Worm (Caenorhabditis elegans) whole organism, late embryonic: Measurements from ENCODE around the gene fbxa-199.

ENCODE experiments used
- ama-1 ChIP-seq: fragments of 150-350 bp; optimal IDR thresholded peaks from 2 replicates; lab custom pipeline; 2014
- ceh-22 ChIP-seq: sonication (generic microtip); optimal IDR thresholded peaks from 2 replicates; lab custom pipeline; 2017; ENCODE audit warnings: missing biosample characterization, missing genetic modification characterization
- ceh-48 ChIP-seq: sonication (generic microtip); optimal IDR thresholded peaks from 2 replicates; lab custom pipeline; 2016; ENCODE audit warnings: missing genetic modification characterization, inconsistent platforms, missing compliant biosample characterization
- elt-2 ChIP-seq: sonication (generic microtip); optimal IDR thresholded peaks from 2 replicates; lab custom pipeline; 2016; ENCODE audit warnings: missing genetic modification reagents, missing genetic modification characterization, missing compliant biosample characterization
- ets-4 ChIP-seq: sonication (generic microtip); optimal IDR thresholded peaks from 2 replicates; lab custom pipeline; 2016; ENCODE audit warnings: missing genetic modification characterization, missing compliant biosample characterization
- mec-3 ChIP-seq: sonication (generic microtip); optimal IDR thresholded peaks from 2 replicates; lab custom pipeline; 2016; ENCODE audit warnings: borderline replicate concordance, missing genetic modification characterization, missing compliant biosample characterization
- nhr-11 ChIP-seq: fragments of 150-350 bp; optimal IDR thresholded peaks from 2 replicates; lab custom pipeline; 2014; ENCODE audit warnings: missing biosample characterization, missing genetic modification characterization
- odd-2 ChIP-seq: sonication (generic microtip); optimal IDR thresholded peaks from 2 replicates; lab custom pipeline; 2017; ENCODE audit warnings: antibody characterized with exemption, mild to moderate bottlenecking, missing genetic modification characterization, missing compliant biosample characterization
- pax-1 ChIP-seq: fragments of 150-350 bp; optimal IDR thresholded peaks from 2 replicates; lab custom pipeline; 2014; ENCODE audit warnings: missing biosample characterization, missing genetic modification characterization
- pha-4 ChIP-seq: fragments of 150-350 bp; optimal IDR thresholded peaks from 2 replicates; lab custom pipeline; 2018; ENCODE audit warnings: missing biosample characterization, missing genetic modification reagents, missing genetic modification characterization
- pqm-1 ChIP-seq: sonication (generic microtip); optimal IDR thresholded peaks from 2 replicates; lab custom pipeline; 2016; ENCODE audit warnings: missing genetic modification characterization, missing compliant biosample characterization
- syd-9 ChIP-seq: sonication (generic microtip); optimal IDR thresholded peaks from 2 replicates; lab custom pipeline; 2016; ENCODE audit warnings: mild to moderate bottlenecking, missing genetic modification characterization, moderate library complexity, missing compliant biosample characterization

DNA sequence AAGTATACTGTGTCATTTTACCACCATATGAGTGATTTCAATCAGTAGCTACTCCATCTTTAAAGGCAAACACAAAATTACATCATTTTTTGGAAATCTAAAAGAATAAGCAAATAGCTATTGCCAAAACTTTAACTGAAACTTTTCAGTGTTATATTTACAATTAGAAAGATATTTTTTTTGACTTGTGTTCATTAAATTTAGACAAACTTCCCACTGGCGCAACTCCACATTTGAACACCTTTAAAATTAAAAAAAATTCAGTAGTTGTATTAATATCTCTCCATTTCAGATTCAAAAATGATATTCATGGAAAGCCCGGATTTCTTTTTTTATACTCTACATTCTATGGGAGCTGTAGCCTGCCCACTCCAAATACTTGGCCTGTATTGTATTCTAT, 15.2 kb upstream of the fbxa-199 start, which contains the start of gene srh-264:
- TF ChIP-seq odd-2 (tag; lab: Kevin White, UChicago) (no peak), ets-4 (tag; lab: Kevin White, UChicago) (no peak), ama-1 (lab: Kevin White, UChicago) (no peak), pax-1 (no peak), ceh-48 (tag; lab: Kevin White, UChicago) (no peak), pha-4 (tag; lab: Kevin White, UChicago) (no peak), nhr-11 (tag; lab: Kevin White, UChicago) (no peak), syd-9 (tag; lab: Kevin White, UChicago) (no peak), pqm-1 (tag; lab: Kevin White, UChicago) (no peak), mec-3 (tag; lab: Kevin White, UChicago) (no peak), elt-2 (tag; lab: Kevin White, UChicago) (no peak), ceh-22 (tag; lab: Kevin White, UChicago) (no peak)
